Worm (Caenorhabditis elegans) whole organism, late embryonic: Measurements from ENCODE around the gene zif-1.
A peak's percentile ranks its signal among the peaks of the same experiment; 100 is the strongest.

Experiments
- C08G9.2 ChIP-seq: sonication (generic microtip); optimal IDR thresholded peaks from 2 replicates; lab custom pipeline; 2016; ENCODE audit warnings: mild to moderate bottlenecking, missing genetic modification characterization, moderate library complexity, missing compliant biosample characterization
- C38D4.7 ChIP-seq: fragments of 200-800 bp; sonication (Bioruptor generic); optimal IDR thresholded peaks from 2 replicates; lab custom pipeline; 2018; ENCODE audit warnings: mild to moderate bottlenecking, missing genetic modification characterization, moderate library complexity, missing compliant biosample characterization
- F13H6.1 ChIP-seq: sonication (generic microtip); optimal IDR thresholded peaks from 2 replicates; lab custom pipeline; 2016; ENCODE audit warnings: missing genetic modification characterization, missing compliant biosample characterization
- K02D7.2 ChIP-seq: sonication (generic microtip); optimal IDR thresholded peaks from 2 replicates; lab custom pipeline; 2017; ENCODE audit warnings: mild to moderate bottlenecking, missing genetic modification characterization, missing compliant biosample characterization
- K09A11.1 ChIP-seq: sonication (generic microtip); optimal IDR thresholded peaks from 2 replicates; lab custom pipeline; 2017; ENCODE audit warnings: antibody characterized with exemption, mild to moderate bottlenecking, missing genetic modification characterization, missing compliant biosample characterization; ENCODE audit not compliant: insufficient read depth
- T23F11.4 ChIP-seq: fragments of 200-800 bp; sonication (Bioruptor generic); optimal IDR thresholded peaks from 2 replicates; lab custom pipeline; 2018; ENCODE audit warnings: mild to moderate bottlenecking, missing genetic modification characterization, missing compliant biosample characterization
- Y22D7AL.16 ChIP-seq: sonication (generic microtip); optimal IDR thresholded peaks from 2 replicates; lab custom pipeline; 2016; ENCODE audit warnings: missing genetic modification characterization, missing compliant biosample characterization
- ahr-1 ChIP-seq: sonication (generic microtip); optimal IDR thresholded peaks from 2 replicates; lab custom pipeline; 2016; ENCODE audit warnings: missing genetic modification characterization, missing compliant biosample characterization
- ceh-18 ChIP-seq: sonication (generic microtip); optimal IDR thresholded peaks from 2 replicates; lab custom pipeline; 2016; ENCODE audit warnings: missing genetic modification characterization, missing compliant biosample characterization
- ceh-2 ChIP-seq: sonication (generic microtip); optimal IDR thresholded peaks from 2 replicates; lab custom pipeline; 2016; ENCODE audit warnings: missing genotype, missing genetic modification characterization, missing compliant biosample characterization
- ceh-22 ChIP-seq: sonication (generic microtip); optimal IDR thresholded peaks from 2 replicates; lab custom pipeline; 2017; ENCODE audit warnings: missing biosample characterization, missing genetic modification characterization
- ceh-30 ChIP-seq: fragments of 150-350 bp; optimal IDR thresholded peaks from 2 replicates; lab custom pipeline; 2014; ENCODE audit warnings: missing biosample characterization, missing genetic modification characterization
- ceh-31 ChIP-seq: sonication (generic microtip); optimal IDR thresholded peaks from 2 replicates; lab custom pipeline; 2016; ENCODE audit warnings: missing genetic modification characterization, missing compliant biosample characterization
- ceh-34 ChIP-seq: sonication (generic microtip); optimal IDR thresholded peaks from 2 replicates; lab custom pipeline; 2016; ENCODE audit warnings: mild to moderate bottlenecking, missing genetic modification characterization, missing compliant biosample characterization
- ceh-48 ChIP-seq: sonication (generic microtip); optimal IDR thresholded peaks from 2 replicates; lab custom pipeline; 2016; ENCODE audit warnings: missing genetic modification characterization, inconsistent platforms, missing compliant biosample characterization
- ceh-6 ChIP-seq: fragments of 200-800 bp; sonication (Bioruptor generic); optimal IDR thresholded peaks from 2 replicates; lab custom pipeline; 2018; ENCODE audit warnings: mild to moderate bottlenecking, missing genetic modification characterization, missing compliant biosample characterization
- ceh-9 ChIP-seq: sonication (generic microtip); optimal IDR thresholded peaks from 2 replicates; lab custom pipeline; 2016; ENCODE audit warnings: mild to moderate bottlenecking, missing genetic modification characterization, inconsistent platforms, missing compliant biosample characterization
- che-1 ChIP-seq: sonication (generic microtip); optimal IDR thresholded peaks from 2 replicates; lab custom pipeline; 2016; ENCODE audit warnings: mild to moderate bottlenecking, missing genetic modification characterization, missing compliant biosample characterization
- dmd-4 ChIP-seq: sonication (generic microtip); optimal IDR thresholded peaks from 2 replicates; lab custom pipeline; 2016; ENCODE audit warnings: borderline replicate concordance, missing genetic modification characterization, missing compliant biosample characterization
- elt-2 ChIP-seq: sonication (generic microtip); optimal IDR thresholded peaks from 2 replicates; lab custom pipeline; 2016; ENCODE audit warnings: missing genetic modification reagents, missing genetic modification characterization, missing compliant biosample characterization
- elt-4 ChIP-seq: sonication (generic microtip); optimal IDR thresholded peaks from 2 replicates; lab custom pipeline; 2016; ENCODE audit warnings: missing genetic modification characterization, missing compliant biosample characterization
- eyg-1 ChIP-seq: sonication (generic microtip); optimal IDR thresholded peaks from 2 replicates; lab custom pipeline; 2016; ENCODE audit warnings: missing genotype, missing genetic modification characterization, missing compliant biosample characterization
- fax-1 ChIP-seq: sonication (generic microtip); optimal IDR thresholded peaks from 2 replicates; lab custom pipeline; 2016; ENCODE audit warnings: missing genotype, missing genetic modification characterization, missing compliant biosample characterization
- fkh-6 ChIP-seq: sonication (generic microtip); optimal IDR thresholded peaks from 2 replicates; lab custom pipeline; 2016; ENCODE audit warnings: missing genetic modification characterization, missing compliant biosample characterization
- gmeb-2 ChIP-seq: sonication (generic microtip); optimal IDR thresholded peaks from 2 replicates; lab custom pipeline; 2016; ENCODE audit warnings: missing genetic modification characterization, inconsistent platforms, missing compliant biosample characterization
- hlh-15 ChIP-seq: sonication (generic microtip); optimal IDR thresholded peaks from 2 replicates; lab custom pipeline; 2016; ENCODE audit warnings: missing genetic modification characterization, missing compliant biosample characterization
- hlh-30 ChIP-seq: sonication (generic microtip); optimal IDR thresholded peaks from 2 replicates; lab custom pipeline; 2017; ENCODE audit warnings: antibody characterized with exemption, missing genetic modification characterization, missing compliant biosample characterization; ENCODE audit not compliant: insufficient read depth
- hlh-6 ChIP-seq: sonication (generic microtip); optimal IDR thresholded peaks from 2 replicates; lab custom pipeline; 2016; ENCODE audit warnings: missing genotype, missing genetic modification characterization, missing compliant biosample characterization
- lim-6 ChIP-seq: sonication (generic microtip); optimal IDR thresholded peaks from 2 replicates; lab custom pipeline; 2016; ENCODE audit warnings: missing genetic modification characterization, missing compliant biosample characterization
- lin-11 ChIP-seq: fragments of 200-800 bp; sonication (Bioruptor generic); optimal IDR thresholded peaks from 2 replicates; lab custom pipeline; 2018; ENCODE audit warnings: mild to moderate bottlenecking, missing genetic modification characterization, missing compliant biosample characterization
- madf-2 ChIP-seq: sonication (generic microtip); optimal IDR thresholded peaks from 2 replicates; lab custom pipeline; 2017; ENCODE audit warnings: missing genetic modification characterization, missing compliant biosample characterization
- mec-3 ChIP-seq: sonication (generic microtip); optimal IDR thresholded peaks from 2 replicates; lab custom pipeline; 2016; ENCODE audit warnings: borderline replicate concordance, missing genetic modification characterization, missing compliant biosample characterization
- nfya-1 ChIP-seq: sonication (generic microtip); optimal IDR thresholded peaks from 2 replicates; lab custom pipeline; 2017; ENCODE audit warnings: missing genetic modification characterization, mild to moderate bottlenecking, missing compliant biosample characterization, antibody characterized with exemption, moderate library complexity
- nhr-11 ChIP-seq: fragments of 150-350 bp; optimal IDR thresholded peaks from 2 replicates; lab custom pipeline; 2014; ENCODE audit warnings: missing biosample characterization, missing genetic modification characterization
- nhr-232 ChIP-seq: sonication (generic microtip); optimal IDR thresholded peaks from 2 replicates; lab custom pipeline; 2016; ENCODE audit warnings: missing genetic modification characterization, missing compliant biosample characterization
- pat-9 ChIP-seq: fragments of 200-800 bp; sonication (Bioruptor generic); optimal IDR thresholded peaks from 2 replicates; lab custom pipeline; 2018; ENCODE audit warnings: mild to moderate bottlenecking, missing genetic modification characterization, moderate library complexity, missing compliant biosample characterization
- pax-1 ChIP-seq: fragments of 150-350 bp; optimal IDR thresholded peaks from 2 replicates; lab custom pipeline; 2014; ENCODE audit warnings: missing biosample characterization, missing genetic modification characterization
- pha-2 ChIP-seq: sonication (generic microtip); optimal IDR thresholded peaks from 2 replicates; lab custom pipeline; 2017; ENCODE audit warnings: mild to moderate bottlenecking, missing genetic modification characterization, missing compliant biosample characterization
- pqm-1 ChIP-seq: sonication (generic microtip); optimal IDR thresholded peaks from 2 replicates; lab custom pipeline; 2016; ENCODE audit warnings: missing genetic modification characterization, missing compliant biosample characterization
- pros-1 ChIP-seq: fragments of 150-350 bp; optimal IDR thresholded peaks from 2 replicates; lab custom pipeline; 2014; ENCODE audit warnings: missing biosample characterization, missing genetic modification reagents, missing genetic modification characterization
- sdc-2 ChIP-seq: sonication (generic microtip); optimal IDR thresholded peaks from 2 replicates; lab custom pipeline; 2016; ENCODE audit warnings: missing genotype, missing genetic modification characterization, missing compliant biosample characterization
- sox-4 ChIP-seq: sonication (generic microtip); optimal IDR thresholded peaks from 2 replicates; lab custom pipeline; 2017; ENCODE audit warnings: mild to moderate bottlenecking, missing genetic modification characterization, inconsistent platforms, missing compliant biosample characterization
- syd-9 ChIP-seq: sonication (generic microtip); optimal IDR thresholded peaks from 2 replicates; lab custom pipeline; 2016; ENCODE audit warnings: mild to moderate bottlenecking, missing genetic modification characterization, moderate library complexity, missing compliant biosample characterization
- tbx-2 ChIP-seq: sonication (generic microtip); optimal IDR thresholded peaks from 2 replicates; lab custom pipeline; 2016; ENCODE audit warnings: missing genetic modification characterization, missing compliant biosample characterization
- tbx-7 ChIP-seq: sonication (generic microtip); optimal IDR thresholded peaks from 2 replicates; lab custom pipeline; 2016; ENCODE audit warnings: missing genotype, missing genetic modification characterization, missing compliant biosample characterization
- ttx-3 ChIP-seq: sonication (generic microtip); optimal IDR thresholded peaks from 2 replicates; lab custom pipeline; 2016; ENCODE audit warnings: missing genetic modification reagents, missing genetic modification characterization, missing compliant biosample characterization
- unc-3 ChIP-seq, 2 experiments: fragments of 200-800 bp in 1 of 2; sonication (Bioruptor generic) in 1 of 2; sonication (generic microtip) in 1 of 2; conservative IDR thresholded peaks in 1 of 2; optimal IDR thresholded peaks in 1 of 2; 2 replicates each; pipeline versions ENCODE4 v1.3.6 to Lab custom; 2016 to 2022; ENCODE audit warnings: missing compliant biosample characterization in 2 of 2, missing genetic modification characterization in 2 of 2, missing genetic modification reagents in 1 of 2
- unc-55 ChIP-seq: sonication (generic microtip); optimal IDR thresholded peaks from 2 replicates; lab custom pipeline; 2017; ENCODE audit warnings: missing biosample characterization, missing genetic modification reagents, missing genetic modification characterization
- ztf-16 ChIP-seq: sonication (generic microtip); optimal IDR thresholded peaks from 2 replicates; lab custom pipeline; 2017; ENCODE audit warnings: missing genetic modification characterization, missing compliant biosample characterization

zif-1 gene

ce11 chrIII:9053740-9054252 is 51.2 kb downstream of the zif-1 start, which contains the start of gene R107.5 (continued):
- TF ChIP-seq ttx-3 (tag; lab: Kevin White, UChicago) (no peak), dmd-4 (tag; lab: Kevin White, UChicago) (no peak), K02D7.2 (tag; lab: Kevin White, UChicago) (peak; percentile 15), elt-2 (peak; percentile 29), Y22D7AL.16 (tag; lab: Kevin White, UChicago) (no peak), K09A11.1 (tag; lab: Kevin White, UChicago) (peak; percentile 88), hlh-30 (tag; lab: Kevin White, UChicago) (peak; percentile 98), nfya-1 (tag; lab: Kevin White, UChicago) (peak; percentile 94), syd-9 (tag; lab: Kevin White, UChicago) (peak; percentile 87), lin-11 (tag; lab: Kevin White, UChicago) (no peak), sdc-2 (tag; lab: Kevin White, UChicago) (peak; percentile 8), unc-3 (GFP tag; conservative IDR thresholded peaks at IDR 0.05; lab: Robert Waterston, UW) (no peak), unc-3 (tag; optimal IDR thresholded peaks at IDR 0.05; lab: Kevin White, UChicago) (no peak), fkh-6 (tag; lab: Kevin White, UChicago) (no peak), hlh-15 (tag; lab: Kevin White, UChicago) (no peak), ceh-22 (tag; lab: Kevin White, UChicago) (peak; percentile 30), ahr-1 (no peak), unc-55 (GFP tag; lab: Kevin White, UChicago) (peak; percentile 97), T23F11.4 (GFP tag; lab: Kevin White, UChicago) (no peak), F13H6.1 (tag; lab: Kevin White, UChicago) (no peak), pqm-1 (tag; lab: Kevin White, UChicago) (no peak), sox-4 (tag; lab: Kevin White, UChicago) (no peak), mec-3 (tag; lab: Kevin White, UChicago) (no peak), pax-1 (tag; lab: Kevin White, UChicago) (peak; percentile 97), madf-2 (tag; lab: Kevin White, UChicago) (peak; percentile 38), pat-9 (no peak), ceh-31 (tag; lab: Kevin White, UChicago) (peak; percentile 93), C08G9.2 (peak; percentile 42), ceh-2 (tag; lab: Kevin White, UChicago) (peak; percentile 8), tbx-7 (tag; lab: Kevin White, UChicago) (no peak), fax-1 (tag; lab: Kevin White, UChicago) (no peak), ceh-9 (tag; lab: Kevin White, UChicago) (no peak), pha-2 (tag; lab: Kevin White, UChicago) (peak; percentile 28), eyg-1 (tag; lab: Kevin White, UChicago) (no peak), nhr-232 (tag; lab: Kevin White, UChicago) (no peak), ceh-18 (peak; percentile 81), ceh-30 (peak; percentile 91), lim-6 (tag; lab: Kevin White, UChicago) (peak; percentile 44), che-1 (tag; lab: Kevin White, UChicago) (no peak), nhr-11 (tag; lab: Kevin White, UChicago) (no peak), ceh-48 (peak; percentile 38), elt-4 (no peak), ceh-34 (tag; lab: Kevin White, UChicago) (peak; percentile 85), C38D4.7 (no peak), ceh-6 (GFP tag; lab: Kevin White, UChicago) (no peak), hlh-6 (tag; lab: Kevin White, UChicago) (no peak), pros-1 (tag; lab: Kevin White, UChicago) (peak; percentile 3), gmeb-2 (tag; lab: Kevin White, UChicago) (peak; percentile 53), ztf-16 (tag; lab: Kevin White, UChicago) (peak; percentile 42), tbx-2 (tag; lab: Kevin White, UChicago) (peak; percentile 90)
